Worm (Caenorhabditis elegans): Measurements from ENCODE around the gene tbc-17.

DNA sequence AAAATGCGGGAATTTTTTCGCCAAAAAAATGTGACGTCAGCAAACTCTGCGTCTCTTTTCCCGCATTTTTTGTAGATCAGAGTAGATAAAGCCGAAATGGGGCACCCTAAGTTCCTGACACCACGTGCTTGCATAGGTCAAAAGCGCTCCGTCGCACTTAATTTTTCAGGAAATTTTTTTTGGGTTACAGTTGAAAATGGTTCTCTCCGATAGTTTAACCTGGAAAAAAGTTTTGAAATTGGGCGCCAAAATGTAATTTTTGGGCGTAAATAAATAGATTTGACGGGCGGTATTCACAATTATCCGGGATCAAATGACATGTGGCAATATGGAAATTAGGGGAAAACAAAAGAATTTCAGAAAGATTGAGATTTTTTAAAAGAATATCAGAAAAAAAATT, 21.7 kb upstream of the tbc-17 start:
- TF ChIP-seq him-1 (tag; optimal IDR thresholded peaks at IDR 0.05) (no peak), dao-5 (tag; optimal IDR thresholded peaks at IDR 0.05) (no peak), W03F9.2 (tag; optimal IDR thresholded peaks at IDR 0.05) (no peak)
